Fruit fly (Drosophila melanogaster): ENCODE results near the gene sloth1.

dm6 chrX:6981470-6981952 lies 29.6 kb upstream of the sloth1 start:
- TF ChIP-seq CG8478 (optimal IDR thresholded peaks at IDR 0.05) (no peak), CTCF (optimal IDR thresholded peaks at IDR 0.05) (no peak)

Data from S2 (cell line).